Worm (Caenorhabditis elegans) whole organism, mixed stage, embryonic: ENCODE measurements around the gene lys-6.

Experiments used
- lin-13 ChIP-seq: fragments of 150-350 bp; optimal IDR thresholded peaks from 2 replicates; lab custom pipeline; 2014; ENCODE audit warnings: missing biosample characterization, missing genetic modification characterization
- mep-1 ChIP-seq: fragments of 150-350 bp; optimal IDR thresholded peaks from 2 replicates; lab custom pipeline; 2017; ENCODE audit warnings: missing biosample characterization, missing genetic modification reagents, missing genetic modification characterization, inconsistent platforms
- nhr-12 ChIP-seq: fragments of 150-350 bp; optimal IDR thresholded peaks from 2 replicates; lab custom pipeline; 2014; ENCODE audit warnings: missing biosample characterization, missing genetic modification characterization
- nhr-237 ChIP-seq: fragments of 150-350 bp; optimal IDR thresholded peaks from 2 replicates; lab custom pipeline; 2014; ENCODE audit warnings: missing biosample characterization, missing genetic modification characterization

DNA sequence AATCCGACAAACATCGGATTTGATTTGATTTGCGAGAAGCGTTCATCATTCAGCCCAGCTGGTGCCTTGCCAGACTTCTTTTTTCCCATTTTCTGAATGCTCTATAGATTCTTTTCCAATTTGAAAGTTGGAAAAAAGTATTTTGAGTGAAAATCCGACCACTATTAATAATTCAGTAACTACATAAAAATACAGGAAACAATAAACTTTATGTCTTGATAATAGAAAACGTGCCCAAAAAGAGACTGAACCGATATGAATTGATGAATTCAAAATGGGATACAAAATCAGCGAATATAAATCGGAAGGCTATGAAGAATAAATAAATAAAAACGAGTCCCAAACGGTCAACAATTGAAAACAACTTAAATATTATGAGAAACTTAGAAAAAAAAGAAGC is 4.0 kb upstream of the lys-6 start, which contains the start of gene F58B3.4:
- no peak for TF ChIP-seq nhr-237 (tag; lab: Kevin White, UChicago)
- no peak for TF ChIP-seq nhr-12 (tag; lab: Kevin White, UChicago)
- TF ChIP-seq mep-1, result no peak
- TF ChIP-seq lin-13 (tag; lab: Kevin White, UChicago), result no peak
